Fruit fly (Drosophila melanogaster) whole organism, wandering third instar larva: ENCODE measurements around the gene CG1979.

ENCODE experiments used
- Hnf4 ChIP-seq: fragments of 200-800 bp; sonication (Bioruptor generic); optimal IDR thresholded peaks from 2 replicates; lab custom pipeline; 2016; ENCODE audit warnings: missing biosample characterization, mild to moderate bottlenecking, missing genetic modification characterization
- Mio ChIP-seq: sonication (Bioruptor generic); optimal IDR thresholded peaks from 2 replicates; lab custom pipeline; 2016; ENCODE audit warnings: missing biosample characterization, missing genetic modification characterization
- brk ChIP-seq: fragments of 200-800 bp; sonication (Bioruptor generic); optimal IDR thresholded peaks from 2 replicates; lab custom pipeline; 2016; ENCODE audit warnings: missing biosample characterization, mild to moderate bottlenecking, missing genetic modification characterization
- dmrt93B ChIP-seq: fragments of 200-800 bp; sonication (Bioruptor generic); optimal IDR thresholded peaks from 2 replicates; lab custom pipeline; 2018; ENCODE audit warnings: missing biosample characterization, mild to moderate bottlenecking, missing genetic modification characterization
- dsf ChIP-seq: sonication (Bioruptor generic); optimal IDR thresholded peaks from 2 replicates; lab custom pipeline; 2016; ENCODE audit warnings: missing biosample characterization, missing genetic modification characterization, borderline replicate concordance
- usp ChIP-seq: fragments of >200 bp; optimal IDR thresholded peaks from 2 replicates; lab custom pipeline; 2017; ENCODE audit warnings: missing biosample characterization, missing genetic modification characterization

DNA sequence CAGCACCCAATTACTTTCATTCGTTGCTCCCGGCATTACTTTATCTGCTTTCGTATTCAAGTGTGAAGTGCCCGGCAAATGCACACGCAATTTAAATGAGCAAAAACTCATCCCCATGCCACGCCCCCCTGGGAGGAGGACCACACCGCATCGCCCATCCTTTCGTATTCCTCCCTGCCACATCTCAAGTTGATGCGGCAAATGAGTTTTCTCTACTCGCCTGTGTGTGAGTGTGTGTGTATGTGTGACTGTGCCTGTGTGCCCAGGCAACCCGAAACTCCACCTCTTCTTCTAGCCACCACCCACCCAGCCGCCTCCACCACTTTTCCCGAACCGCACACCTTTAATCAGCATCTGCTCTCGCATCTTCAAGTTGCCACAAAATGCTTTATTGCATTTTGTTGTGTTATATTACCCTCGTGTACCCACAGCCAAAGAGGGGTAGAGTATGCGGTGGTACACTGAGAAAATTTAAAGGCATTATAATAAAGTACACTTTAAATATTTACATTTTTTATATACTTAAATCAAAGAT, 43.3 kb upstream of the CG1979 start:
- TF ChIP-seq dmrt93B (GFP tag; lab: Kevin White, UChicago) (no peak), Mio (GFP tag; lab: Kevin White, UChicago) (no peak), usp (GFP tag; lab: Kevin White, UChicago) (no peak), dsf (no peak), brk (GFP tag; lab: Kevin White, UChicago) (no peak), Hnf4 (GFP tag; lab: Kevin White, UChicago) (no peak)
